Worm (Caenorhabditis elegans): ENCODE measurements around the gene exc-15.

DNA sequence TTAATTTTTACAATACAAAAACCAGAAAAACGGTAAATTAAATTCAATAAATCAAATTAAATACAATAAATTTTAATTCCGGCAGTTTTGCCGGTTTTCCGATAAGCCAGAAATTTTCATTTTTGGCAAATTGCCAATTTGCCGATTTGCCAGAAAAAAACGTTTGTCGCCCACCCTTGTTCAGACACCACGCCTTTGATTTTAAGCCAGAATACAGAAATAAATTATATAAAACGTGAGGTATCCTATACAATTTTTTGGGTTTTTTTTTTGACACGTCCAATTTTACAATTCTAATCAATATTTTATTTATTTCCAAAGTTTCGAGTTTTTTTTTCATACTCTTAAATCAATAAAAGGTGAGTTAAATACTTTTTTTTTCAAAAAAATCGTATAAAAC is 29.5 kb downstream of the exc-15 start, which contains the start of gene T28F12.1:
- TF ChIP-seq T22C8.4 (GFP tag; IDR thresholded peaks at IDR 0.05) (no peak), klf-2 (GFP tag; conservative IDR thresholded peaks at IDR 0.05) (no peak), ztf-23 (GFP tag; IDR thresholded peaks at IDR 0.05) (no peak), ref-1 (GFP tag; conservative IDR thresholded peaks at IDR 0.05) (no peak), cog-1 (tag; optimal IDR thresholded peaks at IDR 0.05) (no peak), flt-1 (GFP tag; IDR thresholded peaks at IDR 0.05) (no peak), med-1 (GFP tag; optimal IDR thresholded peaks at IDR 0.05; ENCODE audit: insufficient read depth) (no peak), ztf-29 (GFP tag; IDR thresholded peaks at IDR 0.05) (no peak), tab-1 (GFP tag; IDR thresholded peaks at IDR 0.05) (no peak)
